Fruit fly (Drosophila melanogaster) whole organism, pupa: ENCODE results near the gene CG43880.
A peak's percentile ranks its signal among the peaks of the same experiment; 100 is the strongest.

Source experiments
- CG10348 ChIP-seq: fragments of 200-800 bp; sonication (Bioruptor generic); IDR thresholded peaks from 2 replicates; pipeline ENCODE4 v1.3.6; 2022; ENCODE audit warnings: missing biosample characterization, missing genetic modification characterization
- CG12605 ChIP-seq: fragments of 200-800 bp; sonication (Bioruptor generic); IDR thresholded peaks from 2 replicates; pipeline ENCODE4 v1.3.6; 2022; ENCODE audit warnings: missing biosample characterization, missing genetic modification characterization
- CG13204 ChIP-seq: fragments of 200-800 bp; sonication (Bioruptor generic); optimal IDR thresholded peaks from 2 replicates; lab custom pipeline; 2018; ENCODE audit warnings: missing biosample characterization, mild to moderate bottlenecking, missing genetic modification characterization, moderate library complexity
- CG14655 ChIP-seq: fragments of 200-800 bp; sonication (Bioruptor generic); optimal IDR thresholded peaks from 3 replicates; lab custom pipeline; 2017; ENCODE audit warnings: mild to moderate bottlenecking, missing biosample characterization, missing genetic modification reagents, missing genetic modification characterization
- CG15710 ChIP-seq: fragments of 200-800 bp; sonication (Bioruptor generic); optimal IDR thresholded peaks from 2 replicates; lab custom pipeline; 2018; ENCODE audit warnings: missing biosample characterization, mild to moderate bottlenecking, missing genetic modification characterization, moderate library complexity
- CG17806 ChIP-seq: fragments of 200-800 bp; sonication (Bioruptor generic); optimal IDR thresholded peaks from 2 replicates; lab custom pipeline; 2018; ENCODE audit warnings: missing biosample characterization, mild to moderate bottlenecking, missing genetic modification characterization, moderate library complexity
- CG32121 ChIP-seq: fragments of 200-800 bp; sonication (Bioruptor generic); IDR thresholded peaks from 2 replicates; pipeline ENCODE4 v1.3.6; 2022; ENCODE audit warnings: missing biosample characterization, missing genetic modification characterization
- CG34367 ChIP-seq: fragments of 200-800 bp; sonication (Bioruptor generic); optimal IDR thresholded peaks from 2 replicates; lab custom pipeline; 2018; ENCODE audit warnings: missing biosample characterization, mild to moderate bottlenecking, missing genetic modification characterization
- CG4496 ChIP-seq: fragments of 200-800 bp; sonication (Bioruptor generic); IDR thresholded peaks from 3 replicates; pipeline ENCODE4 v1.3.6; 2022; ENCODE audit warnings: missing biosample characterization, missing genetic modification characterization
- CG8159 ChIP-seq: fragments of 200-800 bp; sonication (Bioruptor generic); optimal IDR thresholded peaks from 3 replicates; lab custom pipeline; 2018; ENCODE audit warnings: missing biosample characterization, mild to moderate bottlenecking, missing genetic modification characterization, moderate library complexity
- CG8301 ChIP-seq: fragments of 200-800 bp; sonication (Bioruptor generic); optimal IDR thresholded peaks from 2 replicates; lab custom pipeline; 2018; ENCODE audit warnings: missing biosample characterization, mild to moderate bottlenecking, missing genetic modification characterization
- CG9948 ChIP-seq: fragments of 200-800 bp; sonication (Bioruptor generic); optimal IDR thresholded peaks from 2 replicates; lab custom pipeline; 2018; ENCODE audit warnings: missing biosample characterization, mild to moderate bottlenecking, missing genetic modification characterization, moderate library complexity
- D1 ChIP-seq: fragments of 200-800 bp; sonication (Bioruptor generic); optimal IDR thresholded peaks from 2 replicates; lab custom pipeline; 2018; ENCODE audit warnings: missing biosample characterization, mild to moderate bottlenecking, missing genetic modification characterization, moderate library complexity
- EcR ChIP-seq: fragments of 200-800 bp; sonication (Bioruptor generic); optimal IDR thresholded peaks from 3 replicates; lab custom pipeline; 2019; ENCODE audit warnings: missing biosample characterization, missing genetic modification characterization, mild to moderate bottlenecking, moderate library complexity, missing genetic modification reagents
- Ets98B ChIP-seq: fragments of 200-800 bp; sonication (Bioruptor generic); IDR thresholded peaks from 2 replicates; pipeline ENCODE4 v1.3.6; 2022; ENCODE audit warnings: missing biosample characterization, missing genetic modification characterization
- Pif1A ChIP-seq: fragments of 200-800 bp; sonication (Bioruptor generic); optimal IDR thresholded peaks from 3 replicates; lab custom pipeline; 2016; ENCODE audit warnings: missing biosample characterization, missing genetic modification characterization
- Pif1B ChIP-seq: fragments of 200-800 bp; sonication (Bioruptor generic); optimal IDR thresholded peaks from 3 replicates; lab custom pipeline; 2016; ENCODE audit warnings: missing biosample characterization, missing genetic modification characterization
- Snoo ChIP-seq: fragments of 200-800 bp; sonication (Bioruptor generic); optimal IDR thresholded peaks from 3 replicates; lab custom pipeline; 2017; ENCODE audit warnings: missing biosample characterization, mild to moderate bottlenecking, missing genetic modification characterization, inconsistent platforms
- fd96Ca ChIP-seq: fragments of 200-800 bp; sonication (Bioruptor generic); IDR thresholded peaks from 3 replicates; pipeline ENCODE4 v1.3.6; 2022; ENCODE audit warnings: missing biosample characterization, missing genetic modification characterization
- gl ChIP-seq: fragments of 200-800 bp; sonication (Bioruptor generic); optimal IDR thresholded peaks from 2 replicates; lab custom pipeline; 2018; ENCODE audit warnings: missing biosample characterization, mild to moderate bottlenecking, missing genetic modification characterization
- rn ChIP-seq: fragments of 200-800 bp; sonication (Bioruptor generic); IDR thresholded peaks from 2 replicates; pipeline ENCODE4 v1.3.6; 2022; ENCODE audit warnings: missing biosample characterization, missing genetic modification characterization

The CG43880 gene

dm6 chr3L:7946222-7946621 lies at the start of gene CG43880:
CG43880 (minus strand) TSS chr3L:7946322.
- TF ChIP-seq CG14655 (GFP tag; lab: Kevin White, UChicago) (no peak), CG12605 (no peak), CG9948 (no peak), Ets98B (no peak), CG8159 (no peak), CG32121 (no peak), CG10348 (GFP tag; lab: Robert Waterston, UW) (no peak), rn (GFP tag; lab: Robert Waterston, UW) (no peak), gl (no peak), D1 (tag; lab: Kevin White, UChicago) (no peak)

DNA sequence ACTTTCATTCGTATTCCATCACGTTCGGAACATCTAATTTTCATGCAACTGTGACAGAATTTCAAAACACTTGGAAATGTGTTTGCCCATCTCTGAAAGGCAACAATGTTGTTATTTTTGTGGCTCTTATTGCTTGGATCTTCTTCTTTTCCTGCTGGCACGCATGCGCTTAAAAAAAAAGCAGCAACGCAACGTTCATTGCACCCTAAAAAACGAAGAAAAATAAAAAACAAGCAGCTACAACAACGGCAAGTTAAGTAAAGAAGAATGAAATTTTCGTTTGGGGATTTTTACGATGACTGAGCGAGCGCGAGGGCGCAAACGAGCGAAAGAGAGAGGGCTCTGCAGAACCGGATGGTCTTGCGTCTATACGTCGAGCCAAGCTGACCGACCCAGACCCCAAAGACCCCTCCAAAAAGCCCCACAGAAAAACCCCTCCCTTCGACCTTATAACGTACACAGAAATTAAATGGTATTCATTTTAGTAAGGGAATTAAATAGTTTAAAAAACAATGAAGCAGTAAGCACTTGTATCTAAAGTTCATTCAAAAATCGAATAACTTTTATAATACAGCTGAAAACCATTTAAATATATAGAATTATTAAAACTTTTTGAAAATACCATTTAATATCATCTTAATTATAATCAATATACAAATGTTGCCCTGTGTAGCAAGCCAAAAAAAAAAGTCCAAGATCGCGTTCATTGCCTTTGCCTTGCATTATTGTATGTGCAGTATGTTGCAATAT lies 47.6 kb upstream of the CG43880 start:
- TF ChIP-seq rn (GFP tag; lab: Robert Waterston, UW), result no peak
- TF ChIP-seq CG8301, result no peak
- TF ChIP-seq CG10348 (GFP tag; lab: Robert Waterston, UW), result no peak
- peak; percentile 80 for TF ChIP-seq CG15710 (tag; lab: Kevin White, UChicago)
- TF ChIP-seq CG9948, result peak; percentile 61
- no peak for TF ChIP-seq CG32121
- peak; percentile 81 for TF ChIP-seq CG34367 (tag; lab: Kevin White, UChicago)
- TF ChIP-seq fd96Ca (GFP tag; lab: Robert Waterston, UW), result 0 out of 3 replicates have a peak, but pooled peaks have one; percentile 53
- peak; percentile 98 for TF ChIP-seq EcR (GFP tag; lab: Kevin White, UChicago)
- TF ChIP-seq CG13204, result peak; percentile 91
- TF ChIP-seq CG14655 (GFP tag; lab: Kevin White, UChicago), result peak; percentile 23
- peak; percentile 54; the same call in 2 of the 3 replicates for TF ChIP-seq CG4496 (GFP tag; lab: Robert Waterston, UW)
- TF ChIP-seq Ets98B, result no peak
- no peak for TF ChIP-seq D1 (tag; lab: Kevin White, UChicago)
- TF ChIP-seq Pif1B, result peak; percentile 60
- peak; percentile 76 for TF ChIP-seq CG8159
- TF ChIP-seq CG12605, result peak; percentile 22; the same call in 1 of the 2 replicates
- peak; percentile 55 for TF ChIP-seq Snoo
- peak; percentile 95 for TF ChIP-seq gl
- peak; percentile 42 for TF ChIP-seq CG17806 (tag; lab: Kevin White, UChicago)
- TF ChIP-seq Pif1A (GFP tag; lab: Kevin White, UChicago), result peak; percentile 63

- TF ChIP-seq CG32121, result no peak
- TF ChIP-seq EcR (GFP tag; lab: Kevin White, UChicago), result peak; percentile 95
- TF ChIP-seq Snoo, result no peak
These were observed 46.7 kb upstream of the CG43880 start for dm6 chr3L:7992854-7993253.

DNA sequence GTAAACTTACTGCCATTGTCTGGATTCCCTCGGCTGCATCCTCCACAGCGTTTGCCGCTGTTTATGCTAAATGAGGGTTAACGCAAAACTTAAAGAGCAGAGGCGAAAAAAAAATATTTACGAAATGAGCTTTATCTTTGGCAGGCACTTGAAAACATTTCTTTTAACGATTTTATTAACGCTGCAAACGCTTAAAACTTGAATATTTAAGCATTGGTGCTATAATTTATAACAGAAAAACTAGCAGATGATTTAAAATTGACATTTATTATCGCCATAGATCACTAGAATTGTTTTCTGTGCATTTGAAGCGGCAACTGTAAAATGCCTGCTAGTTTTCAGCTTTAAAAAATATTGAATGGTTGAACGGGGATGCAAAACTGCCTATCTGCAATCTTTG lies 44.1 kb upstream of the CG43880 start:
- TF ChIP-seq Pif1A (GFP tag; lab: Kevin White, UChicago) (peak; percentile 27), CG14655 (GFP tag; lab: Kevin White, UChicago) (peak; percentile 26), CG8301 (peak; percentile 32), CG12605 (no peak), gl (no peak), fd96Ca (GFP tag; lab: Robert Waterston, UW) (no peak), CG4496 (GFP tag; lab: Robert Waterston, UW) (peak; percentile 75; the same call in 2 of the 3 replicates), CG17806 (tag; lab: Kevin White, UChicago) (peak; percentile 2)

DNA sequence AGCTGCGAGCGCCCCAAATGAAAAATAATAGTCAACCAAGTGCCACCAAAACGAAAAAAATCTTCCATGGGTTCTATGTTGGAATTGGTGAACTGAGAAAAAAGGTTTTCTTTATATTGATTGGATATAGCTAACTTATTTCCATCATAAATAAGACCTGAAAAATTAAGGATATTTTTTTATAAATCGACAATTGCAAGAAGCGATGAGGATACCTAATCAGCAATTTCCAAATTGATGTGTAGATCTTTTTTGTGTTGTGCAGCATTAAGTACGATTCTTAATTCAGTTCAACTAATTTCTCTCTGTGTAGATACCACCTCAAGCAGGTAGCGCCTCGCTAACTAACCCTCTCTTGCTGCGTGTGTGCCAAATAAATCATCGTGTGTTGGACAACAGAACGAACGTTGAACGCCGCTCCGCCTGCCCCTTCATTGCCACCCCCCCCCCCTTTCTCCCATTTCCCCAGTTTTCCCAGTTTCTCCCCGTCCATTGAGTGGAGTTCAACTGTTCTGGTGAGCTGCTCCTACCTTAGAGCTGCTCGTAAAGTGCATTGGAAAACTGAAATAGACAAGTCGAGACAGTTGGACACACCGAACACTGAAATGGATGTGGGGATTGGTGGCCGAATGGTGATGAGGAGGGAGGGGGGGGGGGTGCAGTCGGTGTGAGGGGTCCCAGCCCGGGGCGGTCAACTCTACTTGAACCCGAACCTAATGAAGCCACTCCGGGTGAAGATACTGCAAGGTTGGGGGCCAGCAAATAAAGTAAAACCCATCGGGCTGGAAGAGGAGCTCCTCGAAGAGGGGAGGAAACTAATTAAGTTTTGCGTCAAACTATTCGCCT lies 42.9 kb upstream of the CG43880 start:
- TF ChIP-seq CG13204, result no peak
- peak; percentile 72 for TF ChIP-seq CG8301
- TF ChIP-seq Pif1B, result peak; percentile 50
- peak; percentile 43; the same call in 1 of the 2 replicates for TF ChIP-seq CG12605
- TF ChIP-seq CG14655 (GFP tag; lab: Kevin White, UChicago), result peak; percentile 86
- no peak for TF ChIP-seq EcR (GFP tag; lab: Kevin White, UChicago)
- no peak for TF ChIP-seq rn (GFP tag; lab: Robert Waterston, UW)
- TF ChIP-seq CG9948, result peak; percentile 83
- peak; percentile 53; the same call in 2 of the 3 replicates for TF ChIP-seq CG4496 (GFP tag; lab: Robert Waterston, UW)
- TF ChIP-seq D1 (tag; lab: Kevin White, UChicago), result peak; percentile 55
- no peak for TF ChIP-seq Snoo
- TF ChIP-seq CG8159, result peak; percentile 70
- TF ChIP-seq Pif1A (GFP tag; lab: Kevin White, UChicago), result peak; percentile 78
- no peak for TF ChIP-seq fd96Ca (GFP tag; lab: Robert Waterston, UW)
- peak; percentile 80 for TF ChIP-seq CG17806 (tag; lab: Kevin White, UChicago)
- no peak for TF ChIP-seq CG32121
- TF ChIP-seq gl, result peak; percentile 6
- peak; percentile 34 for TF ChIP-seq CG15710 (tag; lab: Kevin White, UChicago)
- TF ChIP-seq CG10348 (GFP tag; lab: Robert Waterston, UW), result no peak
- TF ChIP-seq CG34367 (tag; lab: Kevin White, UChicago), result peak; percentile 31
- TF ChIP-seq Ets98B, result no peak

DNA sequence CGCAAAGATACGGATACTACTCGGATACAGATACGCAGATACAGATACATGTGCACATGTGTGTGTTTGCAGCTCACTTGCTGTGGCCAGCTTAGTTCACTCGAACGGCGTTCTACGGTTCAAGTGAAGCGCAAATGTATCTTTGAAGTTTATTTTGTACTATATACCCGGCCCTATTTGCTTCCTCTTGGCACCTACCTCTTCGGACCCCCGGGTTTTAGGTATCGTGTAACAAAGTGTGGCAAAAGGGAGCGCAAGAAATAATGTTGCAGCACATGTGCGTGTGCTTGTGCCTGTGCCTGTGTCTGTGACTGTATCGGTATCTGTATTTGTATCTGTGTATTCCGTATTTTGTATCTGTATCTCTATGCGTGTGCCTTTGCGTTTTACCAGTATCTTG lies 42.3 kb upstream of the CG43880 start:
- no peak for TF ChIP-seq fd96Ca (GFP tag; lab: Robert Waterston, UW)
- no peak for TF ChIP-seq D1 (tag; lab: Kevin White, UChicago)
- no peak for TF ChIP-seq EcR (GFP tag; lab: Kevin White, UChicago)
- no peak for TF ChIP-seq rn (GFP tag; lab: Robert Waterston, UW)
